Worm (Caenorhabditis elegans) whole organism, midembryonic: Measurements from ENCODE around the gene hda-5.

ENCODE experiments used
- T22C8.4 ChIP-seq: fragments of 200-800 bp; sonication (Bioruptor generic); IDR thresholded peaks from 2 replicates; pipeline ENCODE4 v1.3.6; 2022; ENCODE audit warnings: missing genetic modification characterization, missing compliant biosample characterization
- cog-1 ChIP-seq: sonication (generic microtip); optimal IDR thresholded peaks from 2 replicates; lab custom pipeline; 2016; ENCODE audit warnings: missing genetic modification characterization, missing compliant biosample characterization
- flt-1 ChIP-seq: fragments of 200-800 bp; sonication (Bioruptor generic); IDR thresholded peaks from 2 replicates; pipeline ENCODE4 v1.3.6; 2022; ENCODE audit warnings: missing genetic modification characterization, missing compliant biosample characterization
- klf-2 ChIP-seq: fragments of 200-800 bp; sonication (Bioruptor generic); conservative IDR thresholded peaks from 2 replicates; pipeline ENCODE4 v1.3.6; 2022; ENCODE audit warnings: missing genetic modification reagents, missing genetic modification characterization, missing compliant biosample characterization
- med-1 ChIP-seq: sonication (generic microtip); optimal IDR thresholded peaks from 2 replicates; lab custom pipeline; 2017; ENCODE audit warnings: missing genetic modification characterization, mild to moderate bottlenecking, missing compliant biosample characterization, antibody characterized with exemption, missing genetic modification reagents; ENCODE audit not compliant: insufficient read depth
- ref-1 ChIP-seq: fragments of 200-800 bp; sonication (Bioruptor generic); conservative IDR thresholded peaks from 2 replicates; pipeline ENCODE4 v1.3.6; 2022; ENCODE audit warnings: missing genetic modification reagents, missing genetic modification characterization, missing compliant biosample characterization
- tab-1 ChIP-seq: fragments of 200-800 bp; sonication (Bioruptor generic); IDR thresholded peaks from 2 replicates; pipeline ENCODE4 v1.3.6; 2022; ENCODE audit warnings: missing genetic modification characterization, missing compliant biosample characterization
- ztf-23 ChIP-seq: fragments of 200-800 bp; sonication (Bioruptor generic); IDR thresholded peaks from 2 replicates; pipeline ENCODE4 v1.3.6; 2022; ENCODE audit warnings: missing genetic modification reagents, missing genetic modification characterization, missing compliant biosample characterization
- ztf-29 ChIP-seq: fragments of 200-800 bp; sonication (Bioruptor generic); IDR thresholded peaks from 2 replicates; pipeline ENCODE4 v1.3.6; 2022; ENCODE audit warnings: missing genetic modification reagents, missing genetic modification characterization, missing compliant biosample characterization

Gene hda-5

ce11 chrII:11808979-11809378 lies 10.1 kb downstream of the hda-5 start, which contains the start of gene F43G6.10:
Gene F43G6.10, plus strand, starts transcription at chrII:11809349.
- TF ChIP-seq ztf-29 (GFP tag; lab: Robert Waterston, UW): no peak
- no peak for TF ChIP-seq ref-1
- no peak for TF ChIP-seq cog-1 (tag; lab: Kevin White, UChicago)
- no peak for TF ChIP-seq med-1 (GFP tag; lab: Kevin White, UChicago)
- TF ChIP-seq klf-2 (GFP tag; lab: Robert Waterston, UW): no peak
- TF ChIP-seq T22C8.4 (GFP tag; lab: Robert Waterston, UW): no peak
- TF ChIP-seq tab-1 (GFP tag; lab: Robert Waterston, UW): no peak
- TF ChIP-seq flt-1 (GFP tag; lab: Robert Waterston, UW): no peak
- no peak for TF ChIP-seq ztf-23

ce11 chrII:11810436-11810835 lies 11.6 kb downstream of the hda-5 start, which contains the start of gene F43G6.7:
Gene F43G6.7, plus strand, starts transcription at chrII:11810790.
- TF ChIP-seq klf-2 (GFP tag; lab: Robert Waterston, UW): no peak
- no peak for TF ChIP-seq T22C8.4 (GFP tag; lab: Robert Waterston, UW)
- no peak for TF ChIP-seq cog-1 (tag; lab: Kevin White, UChicago)
- no peak for TF ChIP-seq flt-1 (GFP tag; lab: Robert Waterston, UW)
- no peak for TF ChIP-seq ztf-29 (GFP tag; lab: Robert Waterston, UW)

- no peak for TF ChIP-seq cog-1 (tag; lab: Kevin White, UChicago)
- no peak for TF ChIP-seq tab-1 (GFP tag; lab: Robert Waterston, UW)
- no peak for TF ChIP-seq klf-2 (GFP tag; lab: Robert Waterston, UW)
- TF ChIP-seq med-1 (GFP tag; lab: Kevin White, UChicago): no peak
- no peak for TF ChIP-seq ref-1
- no peak for TF ChIP-seq flt-1 (GFP tag; lab: Robert Waterston, UW)
- no peak for TF ChIP-seq ztf-29 (GFP tag; lab: Robert Waterston, UW)
- no peak for TF ChIP-seq T22C8.4 (GFP tag; lab: Robert Waterston, UW)
- TF ChIP-seq ztf-23: no peak
These were observed 12.4 kb downstream of the hda-5 start for ce11 chrII:11811241-11811640.

DNA sequence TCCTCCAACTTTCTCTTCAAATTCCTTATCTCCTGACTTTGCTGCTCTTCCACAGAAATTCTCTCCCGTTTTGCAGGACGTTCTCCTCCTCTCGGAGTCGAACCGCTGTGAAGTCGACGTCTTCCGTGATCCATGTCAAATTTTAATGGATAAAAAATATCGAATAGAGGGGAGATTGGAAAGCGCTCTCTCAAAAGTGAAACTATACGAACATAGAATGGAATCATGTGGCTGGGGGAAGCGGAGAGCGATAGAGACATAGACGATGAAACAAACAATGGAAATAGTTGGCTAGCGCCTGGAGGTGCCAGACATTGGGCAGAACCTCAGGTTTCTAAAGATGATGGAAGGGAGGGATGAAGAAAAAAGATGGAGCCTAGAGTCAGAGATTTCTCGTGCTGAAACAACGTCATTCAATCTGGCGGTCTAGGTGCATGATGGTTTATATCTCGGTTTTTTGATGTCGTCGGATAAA lies 15.1 kb downstream of the hda-5 start, which contains the start of gene F43G6.8:
TSS of gene F43G6.8 (minus strand) at position 198 of the 475 bp plus-strand sequence.
- no peak for TF ChIP-seq klf-2 (GFP tag; lab: Robert Waterston, UW)
- no peak for TF ChIP-seq cog-1 (tag; lab: Kevin White, UChicago)
- no peak for TF ChIP-seq flt-1 (GFP tag; lab: Robert Waterston, UW)
- no peak for TF ChIP-seq ztf-23
- no peak for TF ChIP-seq tab-1 (GFP tag; lab: Robert Waterston, UW)
- TF ChIP-seq ref-1: no peak
- TF ChIP-seq T22C8.4 (GFP tag; lab: Robert Waterston, UW): no peak
- TF ChIP-seq med-1 (GFP tag; lab: Kevin White, UChicago): no peak
- no peak for TF ChIP-seq ztf-29 (GFP tag; lab: Robert Waterston, UW)

DNA sequence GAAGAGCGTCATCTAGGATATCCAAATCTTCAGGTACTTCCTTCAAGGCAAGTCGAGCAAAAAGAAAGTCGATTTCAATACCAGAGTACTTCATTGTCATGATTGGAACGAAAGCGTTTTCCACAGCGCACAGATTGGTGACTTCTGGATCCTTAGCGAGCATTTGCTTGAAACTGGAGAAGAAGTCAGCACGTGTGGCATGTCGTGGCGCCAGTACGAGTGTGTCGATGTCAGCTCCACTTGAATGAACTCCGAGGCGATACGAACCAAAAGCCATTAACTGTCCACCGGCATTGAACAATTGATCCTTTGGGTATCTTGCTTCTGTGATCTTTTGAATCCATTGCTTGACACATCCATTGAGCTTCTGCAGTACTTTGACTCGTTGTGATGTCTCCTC lies 17.2 kb downstream of the hda-5 start:
- TF ChIP-seq ztf-23: no peak
- no peak for TF ChIP-seq ref-1
- no peak for TF ChIP-seq T22C8.4 (GFP tag; lab: Robert Waterston, UW)
- TF ChIP-seq tab-1 (GFP tag; lab: Robert Waterston, UW): no peak
- TF ChIP-seq flt-1 (GFP tag; lab: Robert Waterston, UW): no peak
- no peak for TF ChIP-seq med-1 (GFP tag; lab: Kevin White, UChicago)

ce11 chrII:11816475-11816874 lies 17.6 kb downstream of the hda-5 start, which contains the start of gene pap-3:
Gene pap-3, minus strand, starts transcription at chrII:11816575.
- TF ChIP-seq ref-1: no peak
- TF ChIP-seq cog-1 (tag; lab: Kevin White, UChicago): no peak
- no peak for TF ChIP-seq ztf-29 (GFP tag; lab: Robert Waterston, UW)
- no peak for TF ChIP-seq T22C8.4 (GFP tag; lab: Robert Waterston, UW)
- no peak for TF ChIP-seq ztf-23
- no peak for TF ChIP-seq klf-2 (GFP tag; lab: Robert Waterston, UW)
- no peak for TF ChIP-seq flt-1 (GFP tag; lab: Robert Waterston, UW)
- TF ChIP-seq med-1 (GFP tag; lab: Kevin White, UChicago): no peak
- no peak for TF ChIP-seq tab-1 (GFP tag; lab: Robert Waterston, UW)

DNA sequence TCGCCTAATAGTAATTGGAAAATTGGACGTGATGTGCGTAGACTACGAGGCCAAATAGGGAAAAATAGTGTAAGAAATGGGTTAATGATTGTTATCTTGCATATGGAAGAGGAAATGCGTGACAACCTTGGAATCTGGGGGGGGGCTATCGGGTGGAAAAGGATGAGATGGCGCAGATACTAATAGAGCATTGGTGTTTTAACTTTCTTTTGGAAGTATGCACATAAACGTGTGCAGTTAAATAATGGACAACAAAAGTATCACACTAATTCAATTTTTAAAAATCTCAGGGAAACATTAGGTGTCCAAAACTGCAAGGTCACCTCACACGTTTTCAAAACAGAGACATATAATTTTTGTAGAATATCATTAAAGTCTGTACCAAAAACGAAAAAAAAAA lies 21.0 kb downstream of the hda-5 start, which contains the start of gene Y6D1A.2:
TSS of gene Y6D1A.2 (minus strand) at position 101 of the 400 bp plus-strand sequence.
- TF ChIP-seq ztf-29 (GFP tag; lab: Robert Waterston, UW) (no peak), ref-1 (no peak), klf-2 (GFP tag; lab: Robert Waterston, UW) (no peak), med-1 (GFP tag; lab: Kevin White, UChicago) (no peak), cog-1 (tag; lab: Kevin White, UChicago) (no peak), ztf-23 (no peak), tab-1 (GFP tag; lab: Robert Waterston, UW) (no peak), T22C8.4 (GFP tag; lab: Robert Waterston, UW) (no peak), flt-1 (GFP tag; lab: Robert Waterston, UW) (no peak)

DNA sequence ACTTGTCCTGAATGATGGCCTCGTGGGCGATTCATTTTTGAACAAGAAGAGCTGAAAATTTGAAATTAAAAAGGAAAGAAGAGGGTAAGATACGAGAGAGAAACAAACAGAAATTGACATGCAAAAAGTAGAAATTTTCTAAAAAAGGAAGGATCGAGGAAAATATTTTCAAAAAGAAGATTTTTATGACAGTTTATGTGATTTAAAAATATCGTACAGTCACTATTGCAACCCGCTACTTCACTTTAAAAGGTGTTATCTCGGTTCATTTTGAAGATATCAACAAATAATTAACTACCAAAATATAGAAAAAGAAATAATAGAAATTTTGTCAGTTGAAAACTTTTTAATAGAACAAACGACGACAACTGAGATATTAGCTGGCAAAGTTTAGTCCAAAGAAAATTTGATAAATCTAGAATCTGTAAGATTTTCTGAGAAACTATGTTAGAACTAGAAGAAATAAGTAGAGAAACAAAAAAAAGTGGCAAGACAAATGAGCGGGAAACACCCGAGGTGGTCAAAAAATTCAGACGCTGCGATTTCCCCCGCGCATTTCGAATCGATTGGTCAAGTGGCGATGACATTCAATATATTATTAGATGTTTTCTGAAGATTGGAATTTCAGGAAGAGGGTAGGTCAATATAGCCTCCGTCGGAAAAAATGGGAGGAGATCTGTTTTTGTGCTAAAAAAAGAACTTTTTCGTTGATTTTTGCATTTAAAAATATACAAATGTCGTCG lies 24.9 kb downstream of the hda-5 start, which contains the start of gene Y6D1A.1:
TSS of gene Y6D1A.1 (minus strand) at position 51 of the 743 bp plus-strand sequence.
- TF ChIP-seq flt-1 (GFP tag; lab: Robert Waterston, UW) (no peak), ref-1 (no peak), ztf-29 (GFP tag; lab: Robert Waterston, UW) (no peak), tab-1 (GFP tag; lab: Robert Waterston, UW) (no peak), ztf-23 (no peak), cog-1 (tag; lab: Kevin White, UChicago) (no peak), med-1 (GFP tag; lab: Kevin White, UChicago) (no peak)

DNA sequence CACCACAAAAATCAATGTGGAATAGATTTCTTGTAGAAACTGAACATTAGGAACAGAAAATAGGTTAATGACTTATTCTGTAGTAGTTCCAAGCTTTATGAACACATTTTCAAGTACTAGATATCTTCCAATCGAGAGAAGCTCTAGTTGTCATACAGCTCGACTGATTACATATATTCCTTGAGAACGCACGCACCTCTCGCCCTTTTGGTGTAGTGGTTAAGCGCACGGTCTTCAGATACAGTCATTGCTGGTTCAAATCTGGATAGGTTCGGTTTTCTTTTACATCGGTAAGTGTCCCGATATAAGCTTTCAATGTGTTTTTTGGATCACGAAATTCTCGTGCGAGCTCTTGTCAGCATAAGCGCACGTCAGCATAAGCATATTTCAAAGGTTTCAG lies 25.8 kb downstream of the hda-5 start:
- TF ChIP-seq flt-1 (GFP tag; lab: Robert Waterston, UW) (0 out of 2 replicates have a peak, but pooled peaks have one; percentile 53), ztf-23 (0 out of 2 replicates have a peak, but pooled peaks have one; percentile 35), tab-1 (GFP tag; lab: Robert Waterston, UW) (0 out of 2 replicates have a peak, but pooled peaks have one; percentile 59)
